Worm (Caenorhabditis elegans): ENCODE measurements around the gene taf-10.

Gene taf-10

DNA sequence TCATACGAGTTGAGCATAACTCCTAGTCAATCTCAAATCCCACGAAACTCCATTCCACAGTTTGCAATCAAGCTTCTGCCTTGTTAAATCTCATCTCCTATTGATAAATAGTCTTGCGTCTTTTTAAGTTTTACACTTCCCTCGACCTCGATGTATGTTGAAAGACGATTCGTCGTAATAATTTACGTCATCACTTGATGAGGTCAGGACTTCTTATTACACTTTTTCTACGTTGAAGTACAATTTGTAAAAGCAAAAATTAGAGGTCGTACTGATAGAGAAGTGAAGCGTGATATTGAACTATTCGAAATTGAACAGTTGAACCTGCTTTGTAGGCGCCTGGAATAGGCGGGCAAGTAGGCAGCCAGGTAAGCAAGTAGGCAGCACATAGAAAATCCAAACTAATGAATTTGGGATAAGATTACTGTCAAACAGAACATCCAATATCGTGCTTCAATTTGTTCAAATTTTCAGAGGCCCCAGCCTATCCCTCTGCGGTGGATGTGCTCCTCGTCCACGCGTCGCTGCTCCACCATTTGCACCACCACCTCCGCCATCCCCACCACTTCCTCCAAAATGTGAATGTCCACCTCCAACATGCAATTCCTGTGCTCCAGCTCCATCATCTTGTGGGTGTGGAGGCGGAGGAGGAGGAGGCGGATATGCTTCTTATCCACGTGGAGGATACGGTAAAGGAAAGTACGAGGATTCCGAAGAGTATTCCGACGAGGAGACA lies 37.1 kb upstream of the taf-10 start:
- TF ChIP-seq flt-1 (GFP tag; IDR thresholded peaks at IDR 0.05) (no peak), hnd-1 (tag; optimal IDR thresholded peaks at IDR 0.05) (no peak), ets-7 (tag; optimal IDR thresholded peaks at IDR 0.05) (no peak), ceh-36 (tag; optimal IDR thresholded peaks at IDR 0.05) (no peak), sea-1 (GFP tag; conservative IDR thresholded peaks at IDR 0.05) (no peak), tbx-11 (GFP tag; IDR thresholded peaks at IDR 0.05) (no peak), scrt-1 (GFP tag; IDR thresholded peaks at IDR 0.05) (no peak), aly-1 (tag; optimal IDR thresholded peaks at IDR 0.05) (no peak), tbx-37 (GFP tag; conservative IDR thresholded peaks at IDR 0.05) (no peak), hmg-4 (GFP tag; optimal IDR thresholded peaks at IDR 0.05) (no peak), F13C5.2 (tag; optimal IDR thresholded peaks at IDR 0.05) (no peak), ama-1 (optimal IDR thresholded peaks at IDR 0.05) (no peak), pes-1 (GFP tag; IDR thresholded peaks at IDR 0.05) (no peak), hmbx-1 (tag; optimal IDR thresholded peaks at IDR 0.05) (no peak), ceh-13 (GFP tag; optimal IDR thresholded peaks at IDR 0.05) (no peak), B0310.2 (tag; optimal IDR thresholded peaks at IDR 0.05) (no peak), tra-4 (tag; optimal IDR thresholded peaks at IDR 0.05) (no peak)

- TF ChIP-seq hmg-4 (GFP tag; optimal IDR thresholded peaks at IDR 0.05) (no peak), tbx-37 (GFP tag; conservative IDR thresholded peaks at IDR 0.05) (no peak), aly-1 (tag; optimal IDR thresholded peaks at IDR 0.05) (no peak), ama-1 (optimal IDR thresholded peaks at IDR 0.05) (no peak), F13C5.2 (tag; optimal IDR thresholded peaks at IDR 0.05) (no peak), ets-7 (tag; optimal IDR thresholded peaks at IDR 0.05) (no peak), pes-1 (GFP tag; IDR thresholded peaks at IDR 0.05) (no peak), scrt-1 (GFP tag; IDR thresholded peaks at IDR 0.05) (no peak), tbx-11 (GFP tag; IDR thresholded peaks at IDR 0.05) (no peak), ceh-36 (tag; optimal IDR thresholded peaks at IDR 0.05) (no peak), ceh-13 (GFP tag; optimal IDR thresholded peaks at IDR 0.05) (no peak), hnd-1 (tag; optimal IDR thresholded peaks at IDR 0.05) (no peak), tra-4 (tag; optimal IDR thresholded peaks at IDR 0.05) (no peak), B0310.2 (tag; optimal IDR thresholded peaks at IDR 0.05) (no peak), hmbx-1 (tag; optimal IDR thresholded peaks at IDR 0.05) (no peak), sea-1 (GFP tag; conservative IDR thresholded peaks at IDR 0.05) (no peak), flt-1 (GFP tag; IDR thresholded peaks at IDR 0.05) (no peak)
Observed at ce11 chrV:4651480-4651879, 35.4 kb upstream of the taf-10 start.

DNA sequence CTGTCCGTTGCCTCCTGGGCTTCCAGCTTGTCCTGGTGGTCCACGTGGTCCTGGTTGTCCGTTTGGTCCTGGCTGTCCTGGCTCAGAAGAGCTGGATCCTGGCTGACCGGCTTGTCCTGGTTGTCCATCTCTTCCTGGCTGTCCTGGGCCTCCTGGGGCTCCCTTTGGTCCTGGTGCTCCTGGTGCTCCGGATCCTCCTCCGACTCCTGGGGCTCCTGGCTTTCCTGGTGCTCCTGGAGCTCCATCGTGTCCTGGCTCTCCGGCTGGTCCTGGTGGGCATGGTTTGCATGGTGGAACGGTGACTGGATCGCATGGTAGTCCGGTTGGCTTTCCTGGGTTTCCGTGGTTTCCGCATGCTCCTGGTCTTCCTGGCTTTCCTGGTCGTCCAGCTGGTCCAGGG lies 33.8 kb upstream of the taf-10 start:
- TF ChIP-seq tbx-37 (GFP tag; conservative IDR thresholded peaks at IDR 0.05) (no peak), scrt-1 (GFP tag; IDR thresholded peaks at IDR 0.05) (no peak), B0310.2 (tag; optimal IDR thresholded peaks at IDR 0.05) (no peak), pes-1 (GFP tag; IDR thresholded peaks at IDR 0.05) (no peak)

ce11 chrV:4653871-4654605 lies 32.9 kb upstream of the taf-10 start, which contains the start of the genes col-139 and F41F3.1:
TSS of gene col-139 (minus strand) at chrV:4653971.
TSS of gene F41F3.1 (plus strand) at chrV:4654555.
- TF ChIP-seq tbx-11 (GFP tag; IDR thresholded peaks at IDR 0.05) (no peak), F13C5.2 (tag; optimal IDR thresholded peaks at IDR 0.05) (no peak), aly-1 (tag; optimal IDR thresholded peaks at IDR 0.05) (no peak), ceh-36 (tag; optimal IDR thresholded peaks at IDR 0.05) (no peak), tra-4 (tag; optimal IDR thresholded peaks at IDR 0.05) (no peak), hmg-4 (GFP tag; optimal IDR thresholded peaks at IDR 0.05) (no peak), ama-1 (optimal IDR thresholded peaks at IDR 0.05) (no peak), sea-1 (GFP tag; conservative IDR thresholded peaks at IDR 0.05) (no peak), B0310.2 (tag; optimal IDR thresholded peaks at IDR 0.05) (no peak), hmbx-1 (tag; optimal IDR thresholded peaks at IDR 0.05) (no peak), pes-1 (GFP tag; IDR thresholded peaks at IDR 0.05) (no peak), ets-7 (tag; optimal IDR thresholded peaks at IDR 0.05) (no peak), tbx-37 (GFP tag; conservative IDR thresholded peaks at IDR 0.05) (no peak), scrt-1 (GFP tag; IDR thresholded peaks at IDR 0.05) (no peak), ceh-13 (GFP tag; optimal IDR thresholded peaks at IDR 0.05) (no peak), hnd-1 (tag; optimal IDR thresholded peaks at IDR 0.05) (no peak)

ce11 chrV:4655175-4655574 lies 31.7 kb upstream of the taf-10 start, which contains the start of gene F41F3.9:
TSS of gene F41F3.9 (plus strand) at chrV:4655475.
- TF ChIP-seq ama-1 (optimal IDR thresholded peaks at IDR 0.05) (no peak), hmg-4 (GFP tag; optimal IDR thresholded peaks at IDR 0.05) (no peak), tbx-11 (GFP tag; IDR thresholded peaks at IDR 0.05) (no peak), sea-1 (GFP tag; conservative IDR thresholded peaks at IDR 0.05) (no peak), scrt-1 (GFP tag; IDR thresholded peaks at IDR 0.05) (no peak), tbx-37 (GFP tag; conservative IDR thresholded peaks at IDR 0.05) (no peak), hmbx-1 (tag; optimal IDR thresholded peaks at IDR 0.05) (no peak), flt-1 (GFP tag; IDR thresholded peaks at IDR 0.05) (no peak), B0310.2 (tag; optimal IDR thresholded peaks at IDR 0.05) (no peak), hnd-1 (tag; optimal IDR thresholded peaks at IDR 0.05) (no peak), ceh-36 (tag; optimal IDR thresholded peaks at IDR 0.05) (no peak), aly-1 (tag; optimal IDR thresholded peaks at IDR 0.05) (no peak), tra-4 (tag; optimal IDR thresholded peaks at IDR 0.05) (no peak), pes-1 (GFP tag; IDR thresholded peaks at IDR 0.05) (no peak), ets-7 (tag; optimal IDR thresholded peaks at IDR 0.05) (no peak)

- no peak for TF ChIP-seq hmbx-1 (tag; optimal IDR thresholded peaks at IDR 0.05)
- no peak for TF ChIP-seq ama-1 (optimal IDR thresholded peaks at IDR 0.05)
- no peak for TF ChIP-seq ceh-13 (GFP tag; optimal IDR thresholded peaks at IDR 0.05)
- TF ChIP-seq ets-7 (tag; optimal IDR thresholded peaks at IDR 0.05) = no peak
- TF ChIP-seq B0310.2 (tag; optimal IDR thresholded peaks at IDR 0.05) = no peak
- TF ChIP-seq tbx-37 (GFP tag; conservative IDR thresholded peaks at IDR 0.05) = no peak
- TF ChIP-seq sea-1 (GFP tag; conservative IDR thresholded peaks at IDR 0.05) = no peak
- TF ChIP-seq tra-4 (tag; optimal IDR thresholded peaks at IDR 0.05) = no peak
- no peak for TF ChIP-seq hmg-4 (GFP tag; optimal IDR thresholded peaks at IDR 0.05)
- no peak for TF ChIP-seq pes-1 (GFP tag; IDR thresholded peaks at IDR 0.05)
- TF ChIP-seq aly-1 (tag; optimal IDR thresholded peaks at IDR 0.05) = no peak
- TF ChIP-seq hnd-1 (tag; optimal IDR thresholded peaks at IDR 0.05) = no peak
- TF ChIP-seq ceh-36 (tag; optimal IDR thresholded peaks at IDR 0.05) = no peak
Observed at ce11 chrV:4662400-4662799, 24.5 kb upstream of the taf-10 start, which contains the start of gene srx-74. TSS of gene srx-74 (minus strand) at chrV:4662500.
